Worm (Caenorhabditis elegans): ENCODE measurements around the gene F11C1.10.

DNA sequence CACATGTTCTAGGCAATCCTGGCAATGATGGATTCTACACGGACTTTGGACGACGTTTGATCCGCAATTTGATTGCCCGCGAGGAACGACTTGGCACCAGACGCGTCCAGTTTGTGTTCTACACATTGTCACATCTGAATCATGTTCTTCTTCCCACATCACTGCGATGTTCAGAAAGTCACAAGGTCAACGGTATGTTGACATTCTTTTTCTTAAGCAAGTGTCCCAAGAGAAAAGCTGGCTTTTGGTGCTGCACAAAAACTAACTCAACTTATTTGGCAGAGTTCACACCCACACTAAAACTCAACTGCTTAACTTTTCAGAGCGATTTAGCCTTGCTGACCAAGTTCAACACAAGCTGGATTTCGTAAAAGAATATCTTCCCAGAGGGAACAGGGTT, 1.7 kb downstream of the F11C1.10 start:
- TF ChIP-seq ztf-23 (GFP tag; IDR thresholded peaks at IDR 0.05) (no peak), ztf-29 (GFP tag; IDR thresholded peaks at IDR 0.05) (no peak), T22C8.4 (GFP tag; IDR thresholded peaks at IDR 0.05) (no peak), tab-1 (GFP tag; IDR thresholded peaks at IDR 0.05) (no peak), med-1 (GFP tag; optimal IDR thresholded peaks at IDR 0.05; ENCODE audit: insufficient read depth) (no peak), flt-1 (GFP tag; IDR thresholded peaks at IDR 0.05) (no peak), ref-1 (GFP tag; conservative IDR thresholded peaks at IDR 0.05) (no peak), klf-2 (GFP tag; conservative IDR thresholded peaks at IDR 0.05) (no peak)

Data from whole organism, midembryonic.